Worm (Caenorhabditis elegans): ENCODE results near the gene gcy-7.

gcy-7 gene

ce11 chrV:8385879-8386530 lies 1.2 kb upstream of the gcy-7 start, which contains the start of gene hsp-17 (continued):
- no peak for TF ChIP-seq hif-1 (tag; optimal IDR thresholded peaks at IDR 0.05)
- TF ChIP-seq T26A8.4 (GFP tag; IDR thresholded peaks at IDR 0.05): no peak
- TF ChIP-seq set-16 (GFP tag; IDR thresholded peaks at IDR 0.05): no peak
- TF ChIP-seq ztf-7 (tag; optimal IDR thresholded peaks at IDR 0.05): no peak

- no peak for TF ChIP-seq lin-15B (tag; optimal IDR thresholded peaks at IDR 0.05)
- peak; percentile 95 for TF ChIP-seq aha-1 (tag)
- TF ChIP-seq cey-2 (tag; optimal IDR thresholded peaks at IDR 0.05; ENCODE audit: borderline replicate concordance, insufficient read depth): no peak
Observed at ce11 chrV:8389307-8389706, 2.2 kb downstream of the gcy-7 start.

- TF ChIP-seq lir-3 (tag; optimal IDR thresholded peaks at IDR 0.05): no peak
- TF ChIP-seq Y5F2A.4 (GFP tag; optimal IDR thresholded peaks at IDR 0.05): no peak
- no peak for TF ChIP-seq hif-1 (tag; optimal IDR thresholded peaks at IDR 0.05)
- TF ChIP-seq ceh-62 (tag; optimal IDR thresholded peaks at IDR 0.05): no peak
- no peak for TF ChIP-seq zip-11 (GFP tag; IDR thresholded peaks at IDR 0.05)
- no peak for TF ChIP-seq tra-1 (GFP tag; IDR thresholded peaks at IDR 0.05)
- TF ChIP-seq pqm-1 (tag; optimal IDR thresholded peaks at IDR 0.05): no peak
- no peak for TF ChIP-seq lin-15B (tag; optimal IDR thresholded peaks at IDR 0.05)
- no peak for TF ChIP-seq T20F7.1 (GFP tag; optimal IDR thresholded peaks at IDR 0.05)
- TF ChIP-seq zip-2 (tag; optimal IDR thresholded peaks at IDR 0.05): no peak
- TF ChIP-seq skn-1 (tag; optimal IDR thresholded peaks at IDR 0.05): no peak
- no peak for TF ChIP-seq R02D3.7 (tag; optimal IDR thresholded peaks at IDR 0.05)
- TF ChIP-seq ctbp-1 (GFP tag; IDR thresholded peaks at IDR 0.05): no peak
Observed at ce11 chrV:8394357-8394850, 7.2 kb downstream of the gcy-7 start, which contains the start of the genes pho-6 and F52E1.3. Gene pho-6, minus strand, starts transcription at chrV:8394457. Gene F52E1.3, plus strand, starts transcription at chrV:8394800.

- TF ChIP-seq aha-1 (tag): peak; percentile 92
- no peak for TF ChIP-seq hlh-30 (tag; optimal IDR thresholded peaks at IDR 0.05; ENCODE audit: insufficient read depth)
Observed at ce11 chrV:8400808-8401207, 13.7 kb downstream of the gcy-7 start.

- TF ChIP-seq nhr-28 (tag; optimal IDR thresholded peaks at IDR 0.05) (peak; percentile 52), unc-62 (GFP tag; optimal IDR thresholded peaks at IDR 0.05 in 1 of 2) (peak in 1 of 2 experiments; percentile 45), unc-62 (tag; optimal IDR thresholded peaks at IDR 0.05) (no peak), gei-8 (GFP tag; optimal IDR thresholded peaks at IDR 0.05) (no peak)
Observed at ce11 chrV:8401267-8401666, 14.1 kb downstream of the gcy-7 start.

- TF ChIP-seq dpl-1 (GFP tag; optimal IDR thresholded peaks at IDR 0.05): no peak
- peak; percentile 26 for TF ChIP-seq T20F7.1 (GFP tag; optimal IDR thresholded peaks at IDR 0.05)
- peak; percentile 78 for TF ChIP-seq dve-1 (tag; optimal IDR thresholded peaks at IDR 0.05; ENCODE audit: insufficient read depth)
- TF ChIP-seq hlh-30 (tag; optimal IDR thresholded peaks at IDR 0.05; ENCODE audit: insufficient read depth): peak; percentile 61
- peak; percentile 74 for TF ChIP-seq hlh-11 (tag; optimal IDR thresholded peaks at IDR 0.05)
- 0 out of 2 replicates have a peak, but pooled peaks have one; percentile 44 for TF ChIP-seq lin-1 (GFP tag; IDR thresholded peaks at IDR 0.05)
- TF ChIP-seq dmd-8 (GFP tag; IDR thresholded peaks at IDR 0.05): no peak
- TF ChIP-seq attf-4 (tag; optimal IDR thresholded peaks at IDR 0.05): no peak
- peak; percentile 86 for TF ChIP-seq pqm-1 (tag; optimal IDR thresholded peaks at IDR 0.05)
- no peak for TF ChIP-seq daf-16 (GFP tag; optimal IDR thresholded peaks at IDR 0.05)
- peak; percentile 85 for TF ChIP-seq daf-16 (tag; optimal IDR thresholded peaks at IDR 0.05)
- no peak for TF ChIP-seq arid-1 (GFP tag; conservative IDR thresholded peaks at IDR 0.05)
- TF ChIP-seq dmd-6 (GFP tag; IDR thresholded peaks at IDR 0.05): peak; percentile 88
- TF ChIP-seq nhr-77 (tag; optimal IDR thresholded peaks at IDR 0.05): peak; percentile 22
- no peak for TF ChIP-seq rbr-2 (tag; optimal IDR thresholded peaks at IDR 0.05)
- TF ChIP-seq mep-1 (tag; optimal IDR thresholded peaks at IDR 0.05): peak; percentile 25
- TF ChIP-seq zfp-2 (tag; optimal IDR thresholded peaks at IDR 0.05): no peak
- TF ChIP-seq vab-7 (GFP tag; IDR thresholded peaks at IDR 0.05): no peak
- peak in 1 of 2 experiments; percentile 16 for TF ChIP-seq lsy-2 (tag; optimal IDR thresholded peaks at IDR 0.05)
- TF ChIP-seq aha-1 (tag): no peak
- TF ChIP-seq unc-39 (tag; optimal IDR thresholded peaks at IDR 0.05): no peak
- TF ChIP-seq mdl-1 (tag; optimal IDR thresholded peaks at IDR 0.05): peak in 1 of 2 experiments; percentile 25
- no peak for TF ChIP-seq tra-1 (GFP tag; IDR thresholded peaks at IDR 0.05)
Observed at ce11 chrV:8402392-8402791, 15.2 kb downstream of the gcy-7 start, which contains the start of gene F52E1.9. Gene F52E1.9, minus strand, starts transcription at chrV:8402669.
